Worm (Caenorhabditis elegans) whole organism, L4/young adult: Measurements from ENCODE around the gene C25G6.1.

Source experiments
- W03F9.2 ChIP-seq: fragments of 150-350 bp; optimal IDR thresholded peaks from 2 replicates; lab custom pipeline; 2014; ENCODE audit warnings: missing biosample characterization, missing genetic modification characterization
- dao-5 ChIP-seq: sonication (generic microtip); optimal IDR thresholded peaks from 2 replicates; lab custom pipeline; 2016; ENCODE audit warnings: missing genotype, missing genetic modification characterization, moderate library complexity, missing compliant biosample characterization
- him-1 ChIP-seq: sonication (generic microtip); optimal IDR thresholded peaks from 2 replicates; lab custom pipeline; 2016; ENCODE audit warnings: missing genotype, missing genetic modification reagents, missing genetic modification characterization, missing compliant biosample characterization

- no peak for TF ChIP-seq him-1 (tag; lab: Kevin White, UChicago)
- no peak for TF ChIP-seq W03F9.2 (tag; lab: Kevin White, UChicago)
- no peak for TF ChIP-seq dao-5 (tag; lab: Kevin White, UChicago)
Measured at ce11 chrX:1255547-1255946, 15.2 kb upstream of the C25G6.1 start, which contains the start of gene npr-11.
